Worm (Caenorhabditis elegans) whole organism, midembryonic: ENCODE results near the gene F09C6.3.

Experiments
- T22C8.4 ChIP-seq: fragments of 200-800 bp; sonication (Bioruptor generic); IDR thresholded peaks from 2 replicates; pipeline ENCODE4 v1.3.6; 2022; ENCODE audit warnings: missing genetic modification characterization, missing compliant biosample characterization
- klf-2 ChIP-seq: fragments of 200-800 bp; sonication (Bioruptor generic); conservative IDR thresholded peaks from 2 replicates; pipeline ENCODE4 v1.3.6; 2022; ENCODE audit warnings: missing genetic modification reagents, missing genetic modification characterization, missing compliant biosample characterization
- tab-1 ChIP-seq: fragments of 200-800 bp; sonication (Bioruptor generic); IDR thresholded peaks from 2 replicates; pipeline ENCODE4 v1.3.6; 2022; ENCODE audit warnings: missing genetic modification characterization, missing compliant biosample characterization
- ztf-23 ChIP-seq: fragments of 200-800 bp; sonication (Bioruptor generic); IDR thresholded peaks from 2 replicates; pipeline ENCODE4 v1.3.6; 2022; ENCODE audit warnings: missing genetic modification reagents, missing genetic modification characterization, missing compliant biosample characterization
- ztf-29 ChIP-seq: fragments of 200-800 bp; sonication (Bioruptor generic); IDR thresholded peaks from 2 replicates; pipeline ENCODE4 v1.3.6; 2022; ENCODE audit warnings: missing genetic modification reagents, missing genetic modification characterization, missing compliant biosample characterization

DNA sequence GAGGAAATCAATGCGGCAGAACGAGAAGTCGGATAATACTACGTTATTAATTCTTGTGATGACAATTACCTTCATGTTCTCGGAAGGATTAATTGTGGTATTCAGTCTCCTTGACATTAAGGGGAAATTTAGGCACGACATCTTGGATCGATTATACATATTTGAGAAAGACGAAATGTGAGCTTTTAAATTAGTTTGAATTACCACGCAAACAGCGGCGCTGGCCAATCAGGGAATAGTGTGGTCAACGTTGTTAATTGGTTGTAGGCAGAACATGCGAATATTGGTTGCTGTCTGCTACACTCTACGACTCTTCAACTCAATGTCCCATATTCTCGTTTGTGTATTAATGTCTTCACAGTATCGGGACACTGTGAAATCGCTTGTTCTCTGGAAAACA is 5.0 kb downstream of the F09C6.3 start, which contains the start of gene F49A5.10:
- TF ChIP-seq klf-2 (GFP tag; lab: Robert Waterston, UW) (no peak), tab-1 (GFP tag; lab: Robert Waterston, UW) (no peak), ztf-23 (GFP tag; lab: Robert Waterston, UW) (no peak), T22C8.4 (GFP tag; lab: Robert Waterston, UW) (no peak), ztf-29 (GFP tag; lab: Robert Waterston, UW) (no peak)
